Worm (Caenorhabditis elegans): ENCODE measurements around the gene ceh-1.

Gene ceh-1

ce11 chrX:4626891-4627290 lies 27.1 kb downstream of the ceh-1 start:
- TF ChIP-seq K09A11.1 (tag; optimal IDR thresholded peaks at IDR 0.05; ENCODE audit: insufficient read depth) = no peak
- TF ChIP-seq elt-4 (tag; optimal IDR thresholded peaks at IDR 0.05) = no peak
- no peak for TF ChIP-seq sox-2 (GFP tag; IDR thresholded peaks at IDR 0.05)
- no peak for TF ChIP-seq che-1 (tag; optimal IDR thresholded peaks at IDR 0.05)
- TF ChIP-seq hlh-6 (tag; optimal IDR thresholded peaks at IDR 0.05) = no peak
- no peak for TF ChIP-seq sdc-2 (tag; optimal IDR thresholded peaks at IDR 0.05)
- no peak for TF ChIP-seq fax-1 (tag; optimal IDR thresholded peaks at IDR 0.05)
- TF ChIP-seq ceh-6 (GFP tag; optimal IDR thresholded peaks at IDR 0.05) = no peak
- TF ChIP-seq elt-2 (tag; optimal IDR thresholded peaks at IDR 0.05) = no peak
- TF ChIP-seq ceh-30 (tag; optimal IDR thresholded peaks at IDR 0.05) = no peak
- TF ChIP-seq lim-6 (tag; optimal IDR thresholded peaks at IDR 0.05) = no peak
- TF ChIP-seq unc-86 (tag; optimal IDR thresholded peaks at IDR 0.05) = no peak
- TF ChIP-seq nhr-232 (tag; optimal IDR thresholded peaks at IDR 0.05) = no peak

ce11 chrX:4625080-4625479 lies 28.9 kb downstream of the ceh-1 start:
- no peak for TF ChIP-seq lim-6 (tag; optimal IDR thresholded peaks at IDR 0.05)
- TF ChIP-seq fax-1 (tag; optimal IDR thresholded peaks at IDR 0.05) = no peak
- no peak for TF ChIP-seq gmeb-2 (tag; optimal IDR thresholded peaks at IDR 0.05)
- no peak for TF ChIP-seq npax-4 (tag; optimal IDR thresholded peaks at IDR 0.05)
- no peak for TF ChIP-seq pat-9 (tag; optimal IDR thresholded peaks at IDR 0.05)
- no peak for TF ChIP-seq syd-9 (tag; optimal IDR thresholded peaks at IDR 0.05)
- no peak for TF ChIP-seq tbx-7 (tag; optimal IDR thresholded peaks at IDR 0.05)
- TF ChIP-seq dve-1 (tag; optimal IDR thresholded peaks at IDR 0.05) = no peak
- TF ChIP-seq odd-2 (tag; optimal IDR thresholded peaks at IDR 0.05) = no peak
- TF ChIP-seq hlh-8 (tag; optimal IDR thresholded peaks at IDR 0.05) = no peak
- TF ChIP-seq nfya-1 (tag; optimal IDR thresholded peaks at IDR 0.05) = no peak
- TF ChIP-seq mec-3 (tag; optimal IDR thresholded peaks at IDR 0.05; ENCODE audit: borderline replicate concordance) = no peak
- no peak for TF ChIP-seq tbx-2 (tag; optimal IDR thresholded peaks at IDR 0.05)
- TF ChIP-seq hlh-6 (tag; optimal IDR thresholded peaks at IDR 0.05) = no peak
- TF ChIP-seq pha-2 (tag; optimal IDR thresholded peaks at IDR 0.05) = no peak

ce11 chrX:4623707-4624106 lies 30.2 kb downstream of the ceh-1 start:
- no peak for TF ChIP-seq Y22D7AL.16 (tag; optimal IDR thresholded peaks at IDR 0.05)
- TF ChIP-seq ceh-31 (tag; optimal IDR thresholded peaks at IDR 0.05) = peak; percentile 7
- peak; percentile 82 for TF ChIP-seq unc-42 (tag; optimal IDR thresholded peaks at IDR 0.05)
- TF ChIP-seq K09A11.1 (tag; optimal IDR thresholded peaks at IDR 0.05; ENCODE audit: insufficient read depth) = no peak
- TF ChIP-seq hlh-8 (tag; optimal IDR thresholded peaks at IDR 0.05) = no peak
- no peak for TF ChIP-seq lim-6 (tag; optimal IDR thresholded peaks at IDR 0.05)

ce11 chrX:4622024-4622423 lies 31.9 kb downstream of the ceh-1 start, which contains the start of gene C46C11.3:
C46C11.3 (plus strand) TSS chrX:4622324.
- TF ChIP-seq K09A11.1 (tag; optimal IDR thresholded peaks at IDR 0.05; ENCODE audit: insufficient read depth) (no peak), npax-4 (tag; optimal IDR thresholded peaks at IDR 0.05) (no peak), ceh-24 (tag; optimal IDR thresholded peaks at IDR 0.05) (no peak), fkh-10 (GFP tag; optimal IDR thresholded peaks at IDR 0.05) (no peak)

- TF ChIP-seq unc-42 (tag; optimal IDR thresholded peaks at IDR 0.05) (peak; percentile 83), ceh-31 (tag; optimal IDR thresholded peaks at IDR 0.05) (peak; percentile 52), F13H6.1 (tag; optimal IDR thresholded peaks at IDR 0.05) (no peak), ceh-19 (GFP tag; optimal IDR thresholded peaks at IDR 0.05) (peak; percentile 23), ceh-45 (GFP tag; IDR thresholded peaks at IDR 0.05) (no peak), ttx-3 (tag; optimal IDR thresholded peaks at IDR 0.05) (no peak), tbx-7 (tag; optimal IDR thresholded peaks at IDR 0.05) (no peak), unc-55 (GFP tag; optimal IDR thresholded peaks at IDR 0.05) (no peak), hlh-15 (tag; optimal IDR thresholded peaks at IDR 0.05) (no peak), che-1 (tag; optimal IDR thresholded peaks at IDR 0.05) (peak; percentile 7), ceh-14 (tag; optimal IDR thresholded peaks at IDR 0.05) (peak; percentile 83), tbx-2 (tag; optimal IDR thresholded peaks at IDR 0.05) (no peak), zip-5 (tag; optimal IDR thresholded peaks at IDR 0.05) (no peak), Y22D7AL.16 (tag; optimal IDR thresholded peaks at IDR 0.05) (no peak), pha-2 (tag; optimal IDR thresholded peaks at IDR 0.05) (no peak), nhr-232 (tag; optimal IDR thresholded peaks at IDR 0.05) (no peak), sox-2 (GFP tag; IDR thresholded peaks at IDR 0.05) (no peak), ceh-34 (tag; optimal IDR thresholded peaks at IDR 0.05) (peak; percentile 27), K09A11.1 (tag; optimal IDR thresholded peaks at IDR 0.05; ENCODE audit: insufficient read depth) (no peak)
These were observed 33.9 kb downstream of the ceh-1 start for ce11 chrX:4620019-4620418.

Data from whole organism, late embryonic.